Fruit fly (Drosophila melanogaster) whole organism, pupa: ENCODE measurements around the gene Gal.

Experiments
- CG13204 ChIP-seq: fragments of 200-800 bp; sonication (Bioruptor generic); optimal IDR thresholded peaks from 2 replicates; lab custom pipeline; 2018; ENCODE audit warnings: missing biosample characterization, mild to moderate bottlenecking, missing genetic modification characterization, moderate library complexity
- CG17806 ChIP-seq: fragments of 200-800 bp; sonication (Bioruptor generic); optimal IDR thresholded peaks from 2 replicates; lab custom pipeline; 2018; ENCODE audit warnings: missing biosample characterization, mild to moderate bottlenecking, missing genetic modification characterization, moderate library complexity
- fd96Ca ChIP-seq: fragments of 200-800 bp; sonication (Bioruptor generic); IDR thresholded peaks from 3 replicates; pipeline ENCODE4 v1.3.6; 2022; ENCODE audit warnings: missing biosample characterization, missing genetic modification characterization
- rn ChIP-seq: fragments of 200-800 bp; sonication (Bioruptor generic); IDR thresholded peaks from 2 replicates; pipeline ENCODE4 v1.3.6; 2022; ENCODE audit warnings: missing biosample characterization, missing genetic modification characterization

- TF ChIP-seq rn (no peak), CG17806 (tag; lab: Kevin White, UChicago) (peak; percentile 76), fd96Ca (peak; percentile 51; the same call in 2 of the 3 replicates), CG13204 (GFP tag; lab: Kevin White, UChicago) (peak; percentile 3)
These were observed 16.2 kb upstream of the Gal start for dm6 chr2L:6022793-6023192.
